Worm (Caenorhabditis elegans) whole organism, L1 larva: ENCODE measurements around the gene Y94H6A.7.

Experiments
- aha-1 ChIP-seq: fragments of 150-350 bp; optimal IDR thresholded peaks from 2 replicates; lab custom pipeline; 2014; ENCODE audit warnings: missing biosample characterization, missing genetic modification characterization
- aly-2 ChIP-seq: fragments of 150-350 bp; optimal IDR thresholded peaks from 2 replicates; lab custom pipeline; 2014; ENCODE audit warnings: missing biosample characterization, missing genetic modification characterization
- ceh-8 ChIP-seq: fragments of 200-800 bp; sonication (Bioruptor generic); optimal IDR thresholded peaks from 2 replicates; lab custom pipeline; 2018; ENCODE audit warnings: mild to moderate bottlenecking, missing genetic modification characterization, moderate library complexity, missing compliant biosample characterization
- ceh-88 ChIP-seq: fragments of 200-800 bp; sonication (Bioruptor generic); IDR thresholded peaks from 2 replicates; pipeline ENCODE4 v1.3.6; 2022; ENCODE audit warnings: missing genetic modification characterization, missing compliant biosample characterization
- dpl-1 ChIP-seq, 3 experiments: fragments of 150-350 bp in 2 of 3; sonication (generic microtip) in 1 of 3; optimal IDR thresholded peaks; 2 replicates each; lab custom pipeline; 2014 to 2017; ENCODE audit warnings: missing biosample characterization in 3 of 3, missing genetic modification characterization in 3 of 3, missing genetic modification reagents in 3 of 3
- efl-1 ChIP-seq, 4 experiments: fragments of 150-350 bp; optimal IDR thresholded peaks in 3 of 4; peaks in 1 of 4; 1 replicate in 1 of 4; 2 replicates in 3 of 4; lab custom pipeline; 2014; ENCODE audit warnings: missing biosample characterization in 2 of 4, missing genetic modification characterization in 2 of 4, missing genetic modification reagents in 2 of 4
- egl-27 ChIP-seq, 2 experiments: fragments of 150-350 bp in 1 of 2; sonication (generic microtip); optimal IDR thresholded peaks; 3 replicates each; lab custom pipeline; 2017 to 2018; ENCODE audit warnings: missing biosample characterization in 2 of 2, missing genetic modification characterization in 2 of 2, missing genetic modification reagents in 2 of 2
- elt-2 ChIP-seq: sonication (generic microtip); optimal IDR thresholded peaks from 2 replicates; lab custom pipeline; 2016; ENCODE audit warnings: missing genetic modification characterization, mild to moderate bottlenecking, inconsistent platforms, missing compliant biosample characterization, missing genetic modification reagents
- fkh-8 ChIP-seq: sonication (generic microtip); optimal IDR thresholded peaks from 2 replicates; lab custom pipeline; 2016; ENCODE audit warnings: mild to moderate bottlenecking, missing genetic modification characterization, missing compliant biosample characterization
- grh-1 ChIP-seq: fragments of 200-800 bp; sonication (Bioruptor generic); IDR thresholded peaks from 2 replicates; pipeline ENCODE4 v1.3.6; 2022; ENCODE audit warnings: missing genetic modification reagents, missing genetic modification characterization, missing compliant biosample characterization
- hpl-2 ChIP-seq: fragments of 150-350 bp; optimal IDR thresholded peaks from 2 replicates; lab custom pipeline; 2014; ENCODE audit warnings: missing biosample characterization, missing genetic modification reagents, missing genetic modification characterization
- irx-1 ChIP-seq: sonication (generic microtip); optimal IDR thresholded peaks from 2 replicates; lab custom pipeline; 2016; ENCODE audit warnings: missing genetic modification characterization, missing compliant biosample characterization
- isw-1 ChIP-seq: fragments of 200-800 bp; sonication (Bioruptor generic); IDR thresholded peaks from 2 replicates; pipeline ENCODE4 v1.3.6; 2022; ENCODE audit warnings: missing genetic modification characterization, missing compliant biosample characterization
- lin-13 ChIP-seq: fragments of 150-350 bp; optimal IDR thresholded peaks from 2 replicates; lab custom pipeline; 2014; ENCODE audit warnings: missing biosample characterization, missing genetic modification reagents, missing genetic modification characterization
- lin-14 ChIP-seq: fragments of 200-800 bp; sonication (Bioruptor generic); optimal IDR thresholded peaks from 2 replicates; lab custom pipeline; 2018; ENCODE audit warnings: mild to moderate bottlenecking, missing genetic modification characterization, moderate library complexity, missing compliant biosample characterization
- lin-35 ChIP-seq, 2 experiments: fragments of 150-350 bp; optimal IDR thresholded peaks; 2 replicates each; lab custom pipeline; 2014; ENCODE audit warnings: missing biosample characterization in 2 of 2, missing genetic modification characterization in 2 of 2, missing genetic modification reagents in 2 of 2
- mab-9 ChIP-seq: fragments of 200-800 bp; sonication (Bioruptor generic); IDR thresholded peaks from 2 replicates; pipeline ENCODE4 v1.3.6; 2022; ENCODE audit warnings: missing genetic modification reagents, missing genetic modification characterization, missing compliant biosample characterization
- mef-2 ChIP-seq: fragments of 150-350 bp; optimal IDR thresholded peaks from 2 replicates; lab custom pipeline; 2014; ENCODE audit warnings: missing biosample characterization, missing genetic modification characterization
- mep-1 ChIP-seq: fragments of 150-350 bp; optimal IDR thresholded peaks from 2 replicates; lab custom pipeline; 2014; ENCODE audit warnings: missing biosample characterization, missing genetic modification characterization
- nhr-237 ChIP-seq: fragments of 150-350 bp; optimal IDR thresholded peaks from 2 replicates; lab custom pipeline; 2014; ENCODE audit warnings: missing biosample characterization, missing genetic modification characterization
- nhr-47 ChIP-seq: sonication (generic microtip); optimal IDR thresholded peaks from 2 replicates; lab custom pipeline; 2016; ENCODE audit warnings: mild to moderate bottlenecking, missing genetic modification characterization, moderate library complexity, missing compliant biosample characterization
- nhr-77 ChIP-seq: fragments of 150-350 bp; optimal IDR thresholded peaks from 2 replicates; lab custom pipeline; 2014; ENCODE audit warnings: missing biosample characterization, missing genetic modification characterization
- nhr-84 ChIP-seq: sonication (generic microtip); optimal IDR thresholded peaks from 2 replicates; lab custom pipeline; 2017; ENCODE audit warnings: missing biosample characterization, missing genetic modification characterization
- pag-3 ChIP-seq: sonication (generic microtip); optimal IDR thresholded peaks from 2 replicates; lab custom pipeline; 2017; ENCODE audit warnings: missing genetic modification characterization, mild to moderate bottlenecking, missing compliant biosample characterization, antibody characterized with exemption, borderline replicate concordance; ENCODE audit not compliant: insufficient read depth
- skn-1 ChIP-seq: fragments of 150-350 bp; optimal IDR thresholded peaks from 2 replicates; lab custom pipeline; 2014; ENCODE audit warnings: missing biosample characterization, missing genetic modification characterization
- snpc-4 ChIP-seq: fragments of 150-350 bp; optimal IDR thresholded peaks from 2 replicates; lab custom pipeline; 2014; ENCODE audit warnings: missing biosample characterization, missing genetic modification characterization
- swsn-7 ChIP-seq: sonication (generic microtip); optimal IDR thresholded peaks from 2 replicates; lab custom pipeline; 2016; ENCODE audit warnings: missing genetic modification characterization, missing compliant biosample characterization
- tbx-2 ChIP-seq: sonication (generic microtip); optimal IDR thresholded peaks from 2 replicates; lab custom pipeline; 2016; ENCODE audit warnings: missing genetic modification characterization, missing compliant biosample characterization
- unc-30 ChIP-seq: sonication (generic microtip); optimal IDR thresholded peaks from 2 replicates; lab custom pipeline; 2017; ENCODE audit warnings: missing biosample characterization, missing genetic modification characterization
- unc-86 ChIP-seq: sonication (generic microtip); optimal IDR thresholded peaks from 2 replicates; lab custom pipeline; 2016; ENCODE audit warnings: missing genetic modification characterization, missing compliant biosample characterization
- vab-15 ChIP-seq: sonication (generic microtip); optimal IDR thresholded peaks from 2 replicates; lab custom pipeline; 2017; ENCODE audit warnings: missing genotype, mild to moderate bottlenecking, missing genetic modification characterization, missing compliant biosample characterization
- zag-1 ChIP-seq: fragments of 150-350 bp; optimal IDR thresholded peaks from 2 replicates; lab custom pipeline; 2014; ENCODE audit warnings: missing biosample characterization, missing genetic modification characterization
- ztf-4 ChIP-seq: fragments of 150-350 bp; optimal IDR thresholded peaks from 2 replicates; lab custom pipeline; 2014; ENCODE audit warnings: missing biosample characterization, missing genetic modification characterization

Y94H6A.7 gene

DNA sequence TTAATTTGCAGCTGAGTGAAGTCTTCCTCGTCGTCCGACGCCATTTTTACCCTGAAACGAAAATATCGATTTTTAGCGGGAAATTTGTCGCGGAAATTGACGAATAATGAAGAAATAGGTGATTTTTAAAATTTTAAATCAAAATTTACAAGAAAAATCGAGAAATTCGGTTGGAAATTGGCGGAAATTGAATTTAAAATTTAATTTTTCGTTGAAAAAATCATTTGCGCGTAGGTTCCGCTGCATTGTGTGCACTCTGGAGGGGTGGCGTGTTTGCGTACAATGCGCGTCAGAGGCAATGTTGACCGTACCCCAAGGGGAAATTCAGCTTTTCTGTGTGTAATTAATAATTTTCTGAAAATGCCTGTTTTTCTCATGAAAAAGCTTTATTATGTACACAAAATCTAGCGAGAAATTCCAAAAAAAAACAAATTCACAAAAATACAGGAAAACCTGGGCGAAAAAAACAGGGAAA lies 12.4 kb downstream of the Y94H6A.7 start, which contains the start of gene Y94H6A.5 (continued):
- TF ChIP-seq aha-1 (tag; lab: Kevin White, UChicago) (no peak), aly-2 (tag; lab: Kevin White, UChicago) (no peak), elt-2 (tag; lab: Kevin White, UChicago) (no peak), mep-1 (tag; lab: Kevin White, UChicago) (peak; percentile 56), hpl-2 (GFP tag; lab: Kevin White, UChicago) (no peak), pag-3 (tag; lab: Kevin White, UChicago) (no peak), fkh-8 (tag; lab: Kevin White, UChicago) (peak; percentile 55), dpl-1 (GFP tag; optimal IDR thresholded peaks at IDR 0.05; lab: Kevin White, UChicago) (peak; percentile 31 to 65 (median 37)), grh-1 (GFP tag; lab: Robert Waterston, UW) (no peak), ztf-4 (tag; lab: Kevin White, UChicago) (peak; percentile 43), zag-1 (tag; lab: Kevin White, UChicago) (no peak), efl-1 (optimal IDR thresholded peaks at IDR 0.05; lab: Kevin White, UChicago) (peak; percentile 59), efl-1 (GFP tag; optimal IDR thresholded peaks at IDR 0.05 in 1 of 2; lab: Kevin White, UChicago) (peak; percentile 64 to 93), ceh-88 (GFP tag; lab: Robert Waterston, UW) (peak; percentile 51; the same call in 1 of the 2 replicates)
- TF ChIP-seq, all 84 proteins: peak for 27

- no peak for TF ChIP-seq unc-86 (tag; lab: Kevin White, UChicago)
- TF ChIP-seq aha-1 (tag; lab: Kevin White, UChicago): no peak
- no peak for TF ChIP-seq nhr-237
- TF ChIP-seq ceh-8 (GFP tag; lab: Kevin White, UChicago): peak; percentile 75
- no peak for TF ChIP-seq egl-27 (tag; optimal IDR thresholded peaks at IDR 0.05; lab: Kevin White, UChicago)
Measured at ce11 chrIV:2688716-2689307, 27.6 kb downstream of the Y94H6A.7 start, which contains the start of gene egrh-3. TSS of gene egrh-3 (minus strand) at chrIV:2688766.

DNA sequence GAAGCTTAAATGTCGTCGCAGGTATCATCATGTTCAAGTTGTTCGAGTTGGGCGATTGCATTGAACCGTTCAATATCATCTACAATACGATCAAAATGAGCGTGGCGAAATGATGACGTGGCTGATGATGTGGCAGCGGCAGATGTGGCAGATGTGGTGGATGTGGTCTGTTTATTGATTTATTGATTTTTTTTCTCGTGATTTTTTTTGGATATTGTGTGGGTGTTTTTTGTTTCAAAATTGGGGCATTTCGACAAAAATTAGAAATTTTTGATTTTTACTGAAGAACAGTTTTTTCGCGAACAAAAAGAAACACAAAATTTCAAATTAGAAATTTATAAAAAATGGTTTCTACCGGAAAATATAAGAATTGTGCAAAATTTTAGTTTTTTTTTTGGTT lies 36.1 kb downstream of the Y94H6A.7 start:
- no peak for TF ChIP-seq lin-13 (GFP tag; lab: Kevin White, UChicago)
- no peak for TF ChIP-seq mef-2 (tag; lab: Kevin White, UChicago)
- no peak for TF ChIP-seq isw-1 (GFP tag; lab: Robert Waterston, UW)
- TF ChIP-seq nhr-84: no peak
- TF ChIP-seq nhr-47 (tag; lab: Kevin White, UChicago): no peak
- no peak for TF ChIP-seq tbx-2
- TF ChIP-seq ceh-8 (GFP tag; lab: Kevin White, UChicago): no peak
- TF ChIP-seq nhr-77 (tag; lab: Kevin White, UChicago): no peak
- TF ChIP-seq irx-1 (tag; lab: Kevin White, UChicago): no peak
- TF ChIP-seq unc-30 (tag; lab: Kevin White, UChicago): no peak
- no peak for TF ChIP-seq lin-14 (GFP tag; lab: Kevin White, UChicago)
- TF ChIP-seq skn-1 (tag; lab: Kevin White, UChicago): no peak
- no peak for TF ChIP-seq aha-1 (tag; lab: Kevin White, UChicago)
- no peak for TF ChIP-seq vab-15
- TF ChIP-seq zag-1 (tag; lab: Kevin White, UChicago): no peak
- TF ChIP-seq mep-1 (tag; lab: Kevin White, UChicago): no peak
- no peak for TF ChIP-seq snpc-4 (tag; lab: Kevin White, UChicago)
- no peak for TF ChIP-seq nhr-237

- TF ChIP-seq ceh-8 (GFP tag; lab: Kevin White, UChicago) (no peak), mab-9 (GFP tag; lab: Robert Waterston, UW) (no peak), mep-1 (tag; lab: Kevin White, UChicago) (no peak), efl-1 (optimal IDR thresholded peaks at IDR 0.05; lab: Kevin White, UChicago) (no peak), efl-1 (GFP tag; optimal IDR thresholded peaks at IDR 0.05 in 1 of 2; lab: Kevin White, UChicago) (peak in 1 of 2 experiments; percentile 38)
Measured at ce11 chrIV:2678152-2678551, 38.2 kb downstream of the Y94H6A.7 start.

DNA sequence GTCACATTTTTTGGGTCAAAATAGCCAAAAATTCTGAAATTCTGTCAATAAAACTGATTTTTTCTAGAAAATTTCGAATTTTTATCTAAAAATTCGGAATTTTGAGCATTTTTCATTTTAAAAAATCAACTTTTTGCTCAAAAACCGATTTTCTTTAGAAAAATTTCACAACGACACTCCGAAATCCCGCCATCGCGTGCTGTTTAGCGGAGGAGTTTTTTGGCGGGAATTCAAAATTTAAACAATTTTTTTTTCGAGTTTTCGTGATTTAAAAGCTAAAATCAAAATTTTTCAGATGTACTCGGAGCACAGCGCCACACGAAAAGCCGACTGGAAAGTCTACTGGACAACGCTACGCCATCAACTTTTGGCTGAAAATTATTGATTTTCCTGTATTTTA lies 38.7 kb downstream of the Y94H6A.7 start:
- TF ChIP-seq swsn-7 (tag; lab: Kevin White, UChicago) (no peak), efl-1 (optimal IDR thresholded peaks at IDR 0.05; lab: Kevin White, UChicago) (peak; percentile 64 to 85), efl-1 (GFP tag; optimal IDR thresholded peaks at IDR 0.05 in 1 of 2; lab: Kevin White, UChicago) (peak; percentile 74 to 95), lin-35 (GFP tag; optimal IDR thresholded peaks at IDR 0.05; lab: Kevin White, UChicago) (peak; percentile 39 to 40), dpl-1 (GFP tag; optimal IDR thresholded peaks at IDR 0.05; lab: Kevin White, UChicago) (peak; percentile 23 to 69 (median 36))
- TF ChIP-seq, all 84 proteins: peak for 3
